Fruit fly (Drosophila melanogaster): Measurements from ENCODE around the gene Dnah3.

The Dnah3 gene

dm6 chr3L:4844792-4845191, 16.3 kb upstream of the Dnah3 start:
- no peak for TF ChIP-seq sv (GFP tag; optimal IDR thresholded peaks at IDR 0.05)
- no peak for TF ChIP-seq Rel (GFP tag; optimal IDR thresholded peaks at IDR 0.05)
- TF ChIP-seq Rel (tag; optimal IDR thresholded peaks at IDR 0.05) = no peak
- no peak for TF ChIP-seq rgr (GFP tag; optimal IDR thresholded peaks at IDR 0.05)
- no peak for TF ChIP-seq ey (GFP tag; optimal IDR thresholded peaks at IDR 0.05)
- TF ChIP-seq lola (GFP tag; optimal IDR thresholded peaks at IDR 0.05) = no peak
- no peak for TF ChIP-seq dl (GFP tag; optimal IDR thresholded peaks at IDR 0.05; ENCODE audit: insufficient read depth in 1 of 2, partially characterized antibody in 2 of 2)
- no peak for TF ChIP-seq fru (GFP tag; optimal IDR thresholded peaks at IDR 0.05)
- TF ChIP-seq h (GFP tag; optimal IDR thresholded peaks at IDR 0.05) = no peak
- TF ChIP-seq Jra (GFP tag; optimal IDR thresholded peaks at IDR 0.05) = no peak
- no peak for TF ChIP-seq GATAd (GFP tag; optimal IDR thresholded peaks at IDR 0.05)
- no peak for TF ChIP-seq Sp1 (GFP tag; optimal IDR thresholded peaks at IDR 0.05)
- no peak for TF ChIP-seq Vsx2 (GFP tag; optimal IDR thresholded peaks at IDR 0.05; ENCODE audit: partially characterized antibody)
- TF ChIP-seq Hr78 (GFP tag; optimal IDR thresholded peaks at IDR 0.05) = no peak
- no peak for TF ChIP-seq dsf (GFP tag; optimal IDR thresholded peaks at IDR 0.05; ENCODE audit: borderline replicate concordance)
- no peak for TF ChIP-seq CG32264 (GFP tag; optimal IDR thresholded peaks at IDR 0.05)
- no peak for TF ChIP-seq Myc (optimal IDR thresholded peaks at IDR 0.05)
- no peak for TF ChIP-seq woc (GFP tag; optimal IDR thresholded peaks at IDR 0.05)
- no peak for TF ChIP-seq psq (GFP tag; optimal IDR thresholded peaks at IDR 0.05)
- no peak for TF ChIP-seq CrebA (GFP tag; optimal IDR thresholded peaks at IDR 0.05; ENCODE audit: borderline replicate concordance)
- no peak for TF ChIP-seq CG9705 (GFP tag; optimal IDR thresholded peaks at IDR 0.05)

DNA sequence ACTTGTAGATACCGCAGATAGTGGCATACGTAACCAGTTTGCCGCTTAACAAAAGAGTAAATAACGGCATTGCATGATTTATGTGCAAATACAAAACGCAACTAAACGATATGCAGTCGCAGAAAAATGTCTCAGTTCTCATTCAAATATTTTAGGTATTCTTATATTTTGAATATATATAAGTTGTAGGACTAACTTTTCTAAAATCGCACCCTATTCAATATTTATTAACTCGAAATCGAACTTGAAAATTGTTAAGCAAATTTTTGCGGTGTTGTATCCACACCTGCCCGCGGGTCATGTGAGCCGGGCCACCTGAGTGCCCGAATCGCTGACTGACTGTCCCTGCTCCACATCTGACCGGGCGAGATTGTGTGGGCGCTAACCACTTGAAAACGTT, 13.0 kb upstream of the Dnah3 start:
- TF ChIP-seq dsf (GFP tag; optimal IDR thresholded peaks at IDR 0.05; ENCODE audit: borderline replicate concordance) (no peak), tai (GFP tag; optimal IDR thresholded peaks at IDR 0.05) (no peak), dmrt93B (GFP tag; optimal IDR thresholded peaks at IDR 0.05) (no peak), Vsx2 (GFP tag; optimal IDR thresholded peaks at IDR 0.05; ENCODE audit: partially characterized antibody) (no peak), h (GFP tag; optimal IDR thresholded peaks at IDR 0.05) (no peak)

DNA sequence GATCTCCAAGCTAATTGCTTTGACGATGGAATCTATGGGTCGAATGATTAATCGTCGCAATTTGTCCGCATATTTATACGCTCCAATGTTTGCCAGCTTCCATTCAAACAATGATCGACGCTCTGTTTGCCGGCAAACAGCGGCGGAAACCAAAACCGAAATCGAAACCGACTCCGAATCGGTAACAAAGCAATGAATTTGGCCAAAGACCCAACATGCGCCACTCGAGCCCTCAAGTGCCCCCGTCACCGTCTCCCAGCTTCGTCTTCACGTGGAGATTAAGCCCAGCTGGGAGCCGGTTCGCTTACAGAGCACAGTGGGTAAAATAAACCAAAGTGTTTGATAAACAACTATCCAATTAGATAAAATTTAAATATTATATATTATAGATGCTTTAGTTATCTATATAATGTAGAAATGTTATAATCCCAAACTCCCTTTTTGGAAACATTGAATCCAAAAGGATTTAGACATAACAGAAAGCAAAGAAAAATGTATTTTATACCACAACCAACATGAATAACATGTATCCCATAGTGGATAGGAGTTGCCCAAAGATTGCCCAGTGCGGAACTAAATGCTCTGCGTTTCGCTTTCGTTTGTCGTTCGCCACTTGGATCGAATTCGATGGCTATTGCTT, 8.5 kb upstream of the Dnah3 start, which contains the start of gene CG32237:
TSS of gene CG32237 (minus strand) at position 51 of the 640 bp plus-strand sequence.
- TF ChIP-seq pan (optimal IDR thresholded peaks at IDR 0.05) (no peak), br (GFP tag; optimal IDR thresholded peaks at IDR 0.05) (no peak), Mio (GFP tag; optimal IDR thresholded peaks at IDR 0.05) (no peak), CG9705 (GFP tag; optimal IDR thresholded peaks at IDR 0.05) (no peak), fru (GFP tag; optimal IDR thresholded peaks at IDR 0.05) (no peak), CrebA (GFP tag; optimal IDR thresholded peaks at IDR 0.05; ENCODE audit: borderline replicate concordance) (no peak), sage (GFP tag; optimal IDR thresholded peaks at IDR 0.05) (no peak), lola (GFP tag; optimal IDR thresholded peaks at IDR 0.05) (no peak), GATAd (GFP tag; optimal IDR thresholded peaks at IDR 0.05) (no peak)

dm6 chr3L:4853070-4853469, 8.0 kb upstream of the Dnah3 start:
- TF ChIP-seq ey (GFP tag; optimal IDR thresholded peaks at IDR 0.05) (no peak), lola (GFP tag; optimal IDR thresholded peaks at IDR 0.05) (no peak), dl (GFP tag; optimal IDR thresholded peaks at IDR 0.05; ENCODE audit: insufficient read depth in 1 of 2, partially characterized antibody in 2 of 2) (no peak), br (GFP tag; optimal IDR thresholded peaks at IDR 0.05) (no peak), Abd-B (GFP tag; optimal IDR thresholded peaks at IDR 0.05) (no peak), tai (GFP tag; optimal IDR thresholded peaks at IDR 0.05) (no peak), Dfd (GFP tag; optimal IDR thresholded peaks at IDR 0.05) (no peak), OdsH (GFP tag; optimal IDR thresholded peaks at IDR 0.05) (no peak), Hr78 (GFP tag; optimal IDR thresholded peaks at IDR 0.05) (no peak), dmrt93B (GFP tag; optimal IDR thresholded peaks at IDR 0.05) (no peak), rgr (GFP tag; optimal IDR thresholded peaks at IDR 0.05) (no peak), usp (GFP tag; optimal IDR thresholded peaks at IDR 0.05) (no peak), dsf (GFP tag; optimal IDR thresholded peaks at IDR 0.05; ENCODE audit: borderline replicate concordance) (no peak)

DNA sequence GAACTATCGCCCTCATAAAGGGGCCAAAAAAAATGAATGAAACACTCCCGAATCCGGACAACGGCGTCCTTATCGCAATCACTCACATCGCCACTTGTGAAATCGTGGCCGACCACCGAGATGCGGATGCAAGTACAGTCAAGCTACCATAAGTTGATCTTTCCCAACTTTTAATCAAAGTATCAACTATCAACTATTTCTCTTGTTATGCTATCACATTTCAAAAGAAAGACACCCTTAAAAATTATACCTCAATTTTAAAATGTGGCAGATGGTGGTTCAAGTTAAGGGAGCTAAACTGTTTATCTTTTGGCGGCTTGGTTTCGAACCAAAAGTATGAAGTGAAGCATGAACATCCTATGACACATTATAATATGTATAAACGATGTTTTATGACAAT, 6.9 kb upstream of the Dnah3 start:
- TF ChIP-seq CrebA (GFP tag; optimal IDR thresholded peaks at IDR 0.05; ENCODE audit: borderline replicate concordance) (no peak), CG32264 (GFP tag; optimal IDR thresholded peaks at IDR 0.05) (no peak), Sp1 (GFP tag; optimal IDR thresholded peaks at IDR 0.05) (peak; percentile 12), h (GFP tag; optimal IDR thresholded peaks at IDR 0.05) (peak; percentile 30), foxo (GFP tag; optimal IDR thresholded peaks at IDR 0.05) (peak in 1 of 2 experiments; percentile 41), fru (GFP tag; optimal IDR thresholded peaks at IDR 0.05) (peak; percentile 16), HLH106 (tag; optimal IDR thresholded peaks at IDR 0.05) (peak; percentile 58), Dif (GFP tag; optimal IDR thresholded peaks at IDR 0.05; ENCODE audit: partially characterized antibody) (no peak), dmrt93B (GFP tag; optimal IDR thresholded peaks at IDR 0.05) (peak; percentile 24)

Data from whole organism, wandering third instar larva.